Worm (Caenorhabditis elegans) whole organism, early embryonic: ENCODE measurements around the gene srx-17.
A peak's percentile ranks its signal among the peaks of the same experiment; 100 is the strongest.

Experiments
- B0310.2 ChIP-seq: sonication (generic microtip); optimal IDR thresholded peaks from 2 replicates; lab custom pipeline; 2016; ENCODE audit warnings: mild to moderate bottlenecking, missing genetic modification characterization, missing compliant biosample characterization
- F13C5.2 ChIP-seq: sonication (generic microtip); optimal IDR thresholded peaks from 2 replicates; lab custom pipeline; 2017; ENCODE audit warnings: mild to moderate bottlenecking, missing genetic modification characterization, inconsistent platforms, missing compliant biosample characterization
- aly-1 ChIP-seq: sonication (generic microtip); optimal IDR thresholded peaks from 2 replicates; lab custom pipeline; 2016; ENCODE audit warnings: missing genetic modification characterization, missing compliant biosample characterization
- ama-1 ChIP-seq: fragments of 150-350 bp; optimal IDR thresholded peaks from 2 replicates; lab custom pipeline; 2014
- ceh-13 ChIP-seq: fragments of 200-800 bp; sonication (Bioruptor generic); optimal IDR thresholded peaks from 2 replicates; lab custom pipeline; 2018; ENCODE audit warnings: mild to moderate bottlenecking, missing genetic modification characterization, missing compliant biosample characterization
- ceh-36 ChIP-seq: sonication (generic microtip); optimal IDR thresholded peaks from 2 replicates; lab custom pipeline; 2016; ENCODE audit warnings: missing genetic modification characterization, inconsistent platforms, missing compliant biosample characterization
- ets-7 ChIP-seq: sonication (generic microtip); optimal IDR thresholded peaks from 2 replicates; lab custom pipeline; 2016; ENCODE audit warnings: missing genotype, missing genetic modification characterization, missing compliant biosample characterization
- flt-1 ChIP-seq: fragments of 200-800 bp; sonication (Bioruptor generic); IDR thresholded peaks from 2 replicates; pipeline ENCODE4 v1.3.6; 2022; ENCODE audit warnings: missing genetic modification characterization, missing compliant biosample characterization
- hmbx-1 ChIP-seq: sonication (generic microtip); optimal IDR thresholded peaks from 2 replicates; lab custom pipeline; 2016; ENCODE audit warnings: mild to moderate bottlenecking, missing genetic modification characterization, missing compliant biosample characterization
- hmg-4 ChIP-seq: fragments of 200-800 bp; sonication (Bioruptor generic); optimal IDR thresholded peaks from 2 replicates; lab custom pipeline; 2018; ENCODE audit warnings: mild to moderate bottlenecking, missing genetic modification characterization, missing compliant biosample characterization
- hnd-1 ChIP-seq: sonication (generic microtip); optimal IDR thresholded peaks from 2 replicates; lab custom pipeline; 2016; ENCODE audit warnings: missing genetic modification characterization, missing compliant biosample characterization
- pes-1 ChIP-seq: fragments of 200-800 bp; sonication (Bioruptor generic); IDR thresholded peaks from 2 replicates; pipeline ENCODE4 v1.3.6; 2022; ENCODE audit warnings: missing genetic modification reagents, missing genetic modification characterization, missing compliant biosample characterization
- scrt-1 ChIP-seq: fragments of 200-800 bp; sonication (Bioruptor generic); IDR thresholded peaks from 2 replicates; pipeline ENCODE4 v1.3.6; 2022; ENCODE audit warnings: missing genetic modification characterization, missing compliant biosample characterization
- sea-1 ChIP-seq: fragments of 200-800 bp; sonication (Bioruptor generic); conservative IDR thresholded peaks from 2 replicates; pipeline ENCODE4 v1.3.6; 2022; ENCODE audit warnings: missing genetic modification characterization, missing compliant biosample characterization
- tbx-11 ChIP-seq: fragments of 200-800 bp; sonication (Bioruptor generic); IDR thresholded peaks from 2 replicates; pipeline ENCODE4 v1.3.6; 2022; ENCODE audit warnings: missing genetic modification characterization, missing compliant biosample characterization
- tbx-37 ChIP-seq: fragments of 200-800 bp; sonication (Bioruptor generic); conservative IDR thresholded peaks from 2 replicates; pipeline ENCODE4 v1.3.6; 2022; ENCODE audit warnings: missing genetic modification reagents, missing genetic modification characterization, missing compliant biosample characterization
- tra-4 ChIP-seq: sonication (generic microtip); optimal IDR thresholded peaks from 2 replicates; lab custom pipeline; 2017; ENCODE audit warnings: missing genetic modification characterization, missing compliant biosample characterization

Gene srx-17

ce11 chrV:13840909-13841308, at the start of gene srx-17:
srx-17 (plus strand) TSS chrV:13841209.
- no peak for TF ChIP-seq ceh-13 (GFP tag; lab: Kevin White, UChicago)
- no peak for TF ChIP-seq tbx-37 (GFP tag; lab: Robert Waterston, UW)
- no peak for TF ChIP-seq B0310.2 (tag; lab: Kevin White, UChicago)
- TF ChIP-seq hnd-1 = no peak
- TF ChIP-seq ama-1 (lab: Kevin White, UChicago) = no peak
- no peak for TF ChIP-seq tbx-11 (GFP tag; lab: Robert Waterston, UW)
- no peak for TF ChIP-seq ets-7 (tag; lab: Kevin White, UChicago)
- no peak for TF ChIP-seq hmbx-1 (tag; lab: Kevin White, UChicago)
- no peak for TF ChIP-seq tra-4 (tag; lab: Kevin White, UChicago)
- no peak for TF ChIP-seq flt-1 (GFP tag; lab: Robert Waterston, UW)
- TF ChIP-seq aly-1 (tag; lab: Kevin White, UChicago) = no peak
- TF ChIP-seq hmg-4 = no peak

- TF ChIP-seq ama-1 (lab: Kevin White, UChicago) = no peak
- TF ChIP-seq tbx-37 (GFP tag; lab: Robert Waterston, UW) = no peak
- no peak for TF ChIP-seq tbx-11 (GFP tag; lab: Robert Waterston, UW)
- no peak for TF ChIP-seq flt-1 (GFP tag; lab: Robert Waterston, UW)
- no peak for TF ChIP-seq ceh-13 (GFP tag; lab: Kevin White, UChicago)
- no peak for TF ChIP-seq ceh-36 (tag; lab: Kevin White, UChicago)
- TF ChIP-seq aly-1 (tag; lab: Kevin White, UChicago) = no peak
- TF ChIP-seq B0310.2 (tag; lab: Kevin White, UChicago) = no peak
- no peak for TF ChIP-seq hnd-1
- TF ChIP-seq scrt-1 = no peak
- TF ChIP-seq F13C5.2 = no peak
- TF ChIP-seq hmg-4 = no peak
- no peak for TF ChIP-seq tra-4 (tag; lab: Kevin White, UChicago)
- TF ChIP-seq pes-1 (GFP tag; lab: Robert Waterston, UW) = no peak
- no peak for TF ChIP-seq ets-7 (tag; lab: Kevin White, UChicago)
- no peak for TF ChIP-seq hmbx-1 (tag; lab: Kevin White, UChicago)
- no peak for TF ChIP-seq sea-1 (GFP tag; lab: Robert Waterston, UW)
These were observed 47.0 kb upstream of the srx-17 start for ce11 chrV:13794046-13794445.

DNA sequence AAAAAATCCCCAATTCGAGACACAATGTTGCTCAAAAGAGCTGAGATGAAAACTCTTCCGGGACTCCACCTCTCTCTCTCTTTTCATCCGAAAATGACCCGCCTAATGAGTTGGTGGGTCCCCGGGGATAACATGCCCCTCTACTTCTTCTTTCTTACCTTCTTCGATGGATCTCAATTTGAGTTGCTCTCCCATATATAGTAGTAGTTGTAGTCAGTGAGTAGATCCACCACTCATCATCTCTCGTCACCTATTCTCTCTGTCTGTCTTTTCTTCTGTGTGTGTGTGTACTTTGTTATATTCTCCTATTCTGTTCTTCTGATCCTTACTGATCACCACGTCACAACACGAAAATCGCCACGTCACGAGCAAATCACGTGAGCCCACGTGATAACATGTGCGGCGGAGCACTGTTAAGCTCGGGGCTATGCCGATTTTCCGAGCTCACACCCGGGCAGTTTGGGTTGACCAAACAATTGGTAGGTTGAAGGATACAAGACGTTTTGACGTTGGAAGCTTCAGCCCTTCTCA, 44.7 kb upstream of the srx-17 start, which contains the start of gene twk-32:
Gene twk-32 (plus strand): TSS at position 396 of the 531 bp plus-strand sequence.
- TF ChIP-seq tbx-37 (GFP tag; lab: Robert Waterston, UW) (no peak), sea-1 (GFP tag; lab: Robert Waterston, UW) (no peak)

DNA sequence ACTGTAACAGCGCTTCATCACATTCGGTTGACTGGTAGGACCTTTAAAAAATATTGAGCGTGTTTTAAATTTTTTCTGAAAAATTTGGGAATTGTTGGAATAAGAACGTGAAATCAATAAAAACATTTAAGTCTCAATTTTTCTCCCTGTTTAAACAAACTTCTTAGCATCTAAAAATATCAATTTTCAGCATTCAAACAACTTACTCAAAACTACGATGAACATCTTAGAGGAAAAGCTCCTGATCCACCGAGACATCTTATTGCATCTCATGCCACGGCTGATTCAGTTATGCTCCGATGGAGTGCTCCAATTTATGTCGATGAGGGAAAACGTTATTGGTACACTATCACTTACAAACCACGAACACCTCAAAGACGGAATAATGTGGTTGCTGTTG, 41.8 kb upstream of the srx-17 start:
- no peak for TF ChIP-seq aly-1 (tag; lab: Kevin White, UChicago)
- TF ChIP-seq pes-1 (GFP tag; lab: Robert Waterston, UW) = no peak
- TF ChIP-seq ama-1 (lab: Kevin White, UChicago) = no peak
- no peak for TF ChIP-seq F13C5.2
- no peak for TF ChIP-seq sea-1 (GFP tag; lab: Robert Waterston, UW)
- no peak for TF ChIP-seq ceh-13 (GFP tag; lab: Kevin White, UChicago)
- TF ChIP-seq tra-4 (tag; lab: Kevin White, UChicago) = no peak

DNA sequence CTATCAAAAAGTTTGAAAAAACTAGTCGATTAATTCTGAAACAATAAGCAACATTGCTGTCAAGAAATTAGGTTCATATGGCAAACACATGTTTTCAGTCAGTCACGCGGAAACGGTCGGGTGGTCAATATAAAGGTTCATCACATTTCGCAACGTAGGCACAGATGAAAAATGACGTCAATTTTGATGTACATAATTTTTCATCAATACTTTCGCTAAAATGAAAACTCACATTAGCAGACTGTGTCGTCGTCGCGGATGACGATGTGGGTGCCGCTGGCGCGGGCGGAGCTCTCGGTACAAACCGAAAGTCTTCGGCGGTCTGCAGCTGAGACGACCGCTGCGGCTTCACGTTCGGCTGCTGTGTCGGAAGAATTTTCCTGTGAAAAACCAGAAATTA, 37.1 kb upstream of the srx-17 start, which contains the start of gene swan-2:
Gene swan-2 (minus strand): TSS at position 380 of the 400 bp plus-strand sequence.
- 0 out of 2 replicates have a peak, but pooled peaks have one; percentile 40 for TF ChIP-seq sea-1 (GFP tag; lab: Robert Waterston, UW)
- no peak for TF ChIP-seq tbx-37 (GFP tag; lab: Robert Waterston, UW)
- TF ChIP-seq ama-1 (lab: Kevin White, UChicago) = peak; percentile 22
- TF ChIP-seq hmg-4 = no peak
- no peak for TF ChIP-seq B0310.2 (tag; lab: Kevin White, UChicago)
- TF ChIP-seq scrt-1 = no peak

ce11 chrV:13807232-13807631, 33.8 kb upstream of the srx-17 start, which contains the start of gene swan-1:
swan-1 (minus strand) TSS chrV:13807237.
- TF ChIP-seq tbx-11 (GFP tag; lab: Robert Waterston, UW) = no peak
- TF ChIP-seq ceh-36 (tag; lab: Kevin White, UChicago) = no peak
- TF ChIP-seq scrt-1 = no peak
- TF ChIP-seq ama-1 (lab: Kevin White, UChicago) = no peak
- no peak for TF ChIP-seq aly-1 (tag; lab: Kevin White, UChicago)

DNA sequence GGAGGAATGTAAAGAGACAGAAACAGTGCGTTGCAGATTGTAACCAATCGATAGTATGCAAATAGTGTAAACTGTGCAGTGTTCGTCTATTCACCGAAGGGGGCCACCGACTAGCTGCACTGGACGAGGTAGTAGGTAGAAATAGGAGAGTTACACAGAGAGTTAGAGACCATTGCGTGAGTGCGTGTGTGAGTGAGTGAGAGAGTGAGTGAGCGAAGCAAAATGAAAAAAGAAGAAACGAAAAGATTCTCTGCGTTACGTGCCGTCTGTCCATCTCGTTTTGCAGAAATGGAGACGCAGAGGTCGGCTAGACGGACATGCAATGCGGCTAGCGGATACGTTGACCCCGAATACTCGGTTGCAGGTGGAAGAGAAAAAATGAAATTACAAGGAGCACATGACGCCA, 32.5 kb upstream of the srx-17 start:
- TF ChIP-seq B0310.2 (tag; lab: Kevin White, UChicago) = no peak
- peak; percentile 44 for TF ChIP-seq F13C5.2
- peak; percentile 88 for TF ChIP-seq hmg-4
- no peak for TF ChIP-seq tbx-11 (GFP tag; lab: Robert Waterston, UW)
- TF ChIP-seq flt-1 (GFP tag; lab: Robert Waterston, UW) = no peak
- TF ChIP-seq sea-1 (GFP tag; lab: Robert Waterston, UW) = no peak
- no peak for TF ChIP-seq ets-7 (tag; lab: Kevin White, UChicago)
- peak; percentile 63 for TF ChIP-seq aly-1 (tag; lab: Kevin White, UChicago)
- TF ChIP-seq tra-4 (tag; lab: Kevin White, UChicago) = no peak
- no peak for TF ChIP-seq hmbx-1 (tag; lab: Kevin White, UChicago)

- TF ChIP-seq tra-4 (tag; lab: Kevin White, UChicago) = no peak
- no peak for TF ChIP-seq hnd-1
- TF ChIP-seq tbx-37 (GFP tag; lab: Robert Waterston, UW) = no peak
- TF ChIP-seq ets-7 (tag; lab: Kevin White, UChicago) = no peak
- no peak for TF ChIP-seq F13C5.2
- no peak for TF ChIP-seq B0310.2 (tag; lab: Kevin White, UChicago)
These were observed 28.7 kb upstream of the srx-17 start for ce11 chrV:13812330-13812729.
